Fruit fly (Drosophila melanogaster) whole organism, larva: Measurements from ENCODE around the gene sws.
A peak's percentile ranks its signal among the peaks of the same experiment; 100 is the strongest.

Experiments
- noc ChIP-seq: fragments of 200-800 bp; sonication (Bioruptor generic); optimal IDR thresholded peaks from 3 replicates; lab custom pipeline; 2019; ENCODE audit warnings: missing biosample characterization, mild to moderate bottlenecking, missing genetic modification characterization, moderate library complexity

sws gene

DNA sequence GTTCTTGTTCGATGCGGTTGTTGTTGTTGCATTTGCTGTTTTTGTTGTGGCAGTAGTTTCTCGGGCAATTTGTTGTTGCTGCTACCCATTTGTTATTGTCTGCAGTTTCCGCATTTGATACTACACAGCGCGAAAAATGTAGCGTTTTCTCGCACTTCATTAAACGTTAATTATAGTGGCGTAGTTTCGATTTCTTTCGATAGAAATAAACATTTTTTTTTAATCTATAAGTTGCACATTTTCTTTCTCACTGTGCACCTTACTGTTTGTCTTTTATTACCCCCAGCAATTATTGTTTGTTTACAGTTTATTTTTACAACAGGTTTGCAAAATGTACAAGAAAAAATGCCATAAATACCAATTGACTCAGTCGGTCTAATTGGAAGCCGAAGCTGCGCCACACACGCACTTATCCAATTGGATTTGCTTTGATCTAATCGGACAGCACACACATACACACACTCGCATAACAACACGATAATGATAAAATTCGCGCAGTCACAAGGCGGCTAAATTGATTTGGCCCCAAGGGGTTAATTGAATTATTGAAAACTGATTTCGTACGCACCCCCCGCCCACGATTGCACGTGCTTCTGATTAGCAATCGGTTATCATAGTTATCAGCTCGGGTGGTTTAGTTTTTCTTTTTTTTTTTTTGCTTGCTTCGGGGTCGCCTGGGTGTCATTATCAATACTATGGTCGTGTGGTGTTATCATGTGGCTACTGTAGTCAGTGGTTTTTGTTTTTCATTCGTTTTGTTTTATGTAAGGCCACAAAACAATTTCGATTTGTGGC is 2.1 kb downstream of the sws start:
- TF ChIP-seq noc, result no peak

DNA sequence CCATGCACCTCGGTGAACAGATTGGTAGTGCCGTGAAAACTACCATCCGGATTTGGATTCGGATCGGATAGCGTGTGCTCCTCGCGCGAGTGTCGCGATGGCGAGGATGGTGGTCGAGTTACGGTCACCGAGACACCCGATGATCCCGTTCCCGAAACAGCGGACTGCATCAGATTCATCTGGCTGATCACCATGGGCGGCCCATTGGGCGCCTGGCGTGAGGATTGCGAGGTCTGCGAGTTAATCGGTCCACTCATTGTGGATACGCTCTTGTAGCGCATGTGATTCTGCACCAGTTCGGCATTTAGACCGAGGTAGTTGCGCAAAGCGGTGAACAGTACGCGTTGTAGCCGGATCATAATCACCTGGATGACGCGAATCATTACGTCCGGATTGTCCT is 4.3 kb downstream of the sws start, which contains the start of gene sn:
Gene sn (plus strand): TSS at position 301 of the 400 bp plus-strand sequence.
- no peak for TF ChIP-seq noc

DNA sequence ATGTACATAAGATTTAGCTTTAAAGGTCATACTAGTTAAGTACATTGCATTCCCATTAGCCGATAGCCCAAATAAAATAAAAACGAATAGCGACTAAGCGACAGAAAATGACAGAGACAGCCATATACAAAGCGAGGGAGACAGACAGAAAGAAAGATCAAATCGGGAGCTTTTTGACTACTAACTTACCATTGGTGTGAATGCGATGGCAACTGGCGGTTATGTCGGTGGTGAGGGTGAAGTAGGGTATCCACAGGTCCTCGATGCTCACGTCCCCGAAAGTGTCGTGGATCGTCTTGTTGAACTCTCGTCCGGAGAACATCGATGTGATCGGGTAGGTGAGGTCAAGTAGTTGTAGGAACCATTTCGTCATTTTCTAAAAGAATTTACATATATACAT is 7.0 kb downstream of the sws start:
- TF ChIP-seq noc, result no peak

DNA sequence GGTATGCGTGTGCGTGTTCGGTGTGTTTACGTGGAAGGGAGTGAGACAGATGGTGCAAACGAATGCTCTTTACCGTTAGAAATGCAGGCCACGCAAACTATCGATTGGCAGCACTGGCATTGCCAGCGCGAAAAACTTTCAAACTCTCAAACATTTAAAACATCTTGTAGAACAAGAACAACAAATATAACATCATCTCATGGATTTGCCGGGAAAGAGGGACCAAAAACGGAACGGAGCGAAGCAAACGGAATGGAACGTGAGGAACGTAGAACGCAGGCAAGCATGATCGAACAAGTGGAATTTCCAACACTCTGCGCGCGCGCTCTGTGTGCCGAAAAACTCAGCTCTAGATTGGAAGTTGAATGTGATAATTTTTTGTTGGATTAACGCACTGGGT is 8.5 kb downstream of the sws start:
- TF ChIP-seq noc, result no peak

DNA sequence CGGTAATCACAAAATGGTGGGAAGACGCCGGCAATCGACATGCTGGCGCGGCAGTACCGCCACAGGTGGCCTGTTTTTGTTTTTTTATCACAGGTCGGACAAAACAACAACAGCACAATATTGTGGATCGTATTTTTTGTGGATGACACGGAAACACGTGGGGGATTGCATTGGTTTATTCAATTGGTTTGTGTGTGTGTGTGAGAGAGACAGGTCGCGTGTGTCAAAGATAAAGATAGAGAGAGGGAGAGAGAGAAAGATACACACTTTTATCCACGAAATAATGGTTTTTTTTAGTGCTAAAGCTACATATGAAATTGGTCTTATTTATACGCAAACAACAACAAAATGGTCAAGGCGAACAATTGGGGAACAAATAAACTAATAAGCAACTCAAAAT is 9.0 kb downstream of the sws start:
- no peak for TF ChIP-seq noc

DNA sequence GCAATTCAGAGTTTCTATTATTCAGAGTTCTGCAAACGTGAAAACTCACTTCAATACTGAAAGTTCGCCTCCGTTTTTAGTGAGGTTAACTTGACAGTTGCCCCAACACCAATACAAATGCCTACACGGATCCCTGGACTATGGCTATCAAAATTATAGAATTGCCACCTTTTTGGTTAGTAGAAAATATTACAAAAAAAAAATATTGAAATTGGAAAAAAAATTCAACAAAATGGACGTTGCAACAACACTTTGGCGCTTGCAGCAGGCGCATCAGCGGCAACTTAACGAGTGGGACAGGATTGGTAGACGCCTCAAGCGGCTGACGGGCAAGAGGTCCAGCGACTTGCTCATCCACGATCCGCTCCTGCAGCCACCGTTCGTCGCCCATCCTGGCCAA is 12.1 kb downstream of the sws start, which contains the start of the genes CG15332 and CG15330:
Gene CG15332 (minus strand): TSS at position 101 of the 400 bp plus-strand sequence.
Gene CG15330 (plus strand): TSS at position 175 of the 400 bp plus-strand sequence.
- no peak for TF ChIP-seq noc

DNA sequence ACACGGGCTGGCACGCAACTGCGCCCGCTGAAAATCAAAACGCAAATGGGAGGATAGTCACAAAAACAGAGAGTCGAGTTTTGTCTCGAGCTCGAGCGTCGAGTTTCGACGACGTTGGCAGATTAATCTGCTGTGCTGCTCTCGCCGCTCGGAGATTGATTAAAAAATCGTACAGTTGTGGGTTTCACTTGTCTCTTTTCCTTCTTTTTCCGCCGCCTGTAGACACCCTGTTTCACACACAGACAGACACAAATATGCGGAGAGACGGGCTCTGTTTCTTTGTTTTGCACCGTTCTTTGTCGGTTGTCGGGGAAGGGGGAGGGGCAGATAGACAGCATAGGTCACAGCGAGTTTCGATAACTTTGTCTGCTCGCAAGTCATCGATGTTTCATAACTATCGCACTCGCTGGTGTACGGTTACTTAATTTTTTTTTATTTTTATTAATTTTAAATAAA is 21.1 kb downstream of the sws start, which contains the start of gene orion:
Gene orion (minus strand): TSS at position 51 of the 456 bp plus-strand sequence.
- TF ChIP-seq noc, result no peak

DNA sequence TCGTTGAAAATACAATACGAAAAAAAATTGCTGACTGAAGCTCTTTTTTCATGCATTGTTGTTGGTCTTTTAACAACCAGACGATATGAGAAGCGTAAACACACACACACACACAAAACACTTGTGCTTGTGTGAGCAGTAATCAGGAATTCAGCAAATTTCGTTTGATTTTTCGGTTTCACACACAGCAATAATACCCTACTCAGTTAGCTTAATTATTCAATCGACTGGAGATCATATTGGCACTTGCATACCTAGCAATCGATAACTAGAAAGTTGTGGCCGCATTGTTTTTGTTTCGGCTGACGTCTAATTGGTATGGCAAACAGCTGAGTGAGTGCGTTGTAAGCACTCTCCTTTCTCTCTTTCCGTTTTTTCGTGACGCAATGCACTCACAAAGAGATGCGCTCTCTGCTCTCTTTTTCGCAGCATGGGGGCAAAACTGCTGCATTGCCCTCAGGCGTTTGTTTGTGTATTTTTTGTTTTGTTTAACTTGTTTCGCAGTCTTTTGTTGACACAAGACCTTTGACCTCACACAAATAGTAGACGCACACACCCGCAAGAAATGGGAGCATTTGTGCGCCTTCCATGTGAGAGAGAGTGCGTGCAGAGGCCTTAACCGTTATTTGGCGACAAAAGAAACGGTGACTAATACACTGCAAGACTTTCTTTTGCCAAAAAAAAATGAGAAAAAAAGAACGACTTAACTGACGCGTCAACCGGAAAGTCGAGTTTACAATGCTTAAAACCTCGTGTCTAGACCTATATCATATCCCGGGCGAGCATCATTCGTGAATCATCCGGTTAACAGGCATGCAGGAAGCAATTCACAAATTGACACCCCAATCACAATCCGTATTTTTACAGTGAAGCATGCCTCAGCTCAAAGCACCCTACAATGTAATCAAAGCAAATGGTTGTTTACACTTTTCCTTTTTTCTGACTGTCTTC is 23.0 kb downstream of the sws start:
- TF ChIP-seq noc, result peak; percentile 38

DNA sequence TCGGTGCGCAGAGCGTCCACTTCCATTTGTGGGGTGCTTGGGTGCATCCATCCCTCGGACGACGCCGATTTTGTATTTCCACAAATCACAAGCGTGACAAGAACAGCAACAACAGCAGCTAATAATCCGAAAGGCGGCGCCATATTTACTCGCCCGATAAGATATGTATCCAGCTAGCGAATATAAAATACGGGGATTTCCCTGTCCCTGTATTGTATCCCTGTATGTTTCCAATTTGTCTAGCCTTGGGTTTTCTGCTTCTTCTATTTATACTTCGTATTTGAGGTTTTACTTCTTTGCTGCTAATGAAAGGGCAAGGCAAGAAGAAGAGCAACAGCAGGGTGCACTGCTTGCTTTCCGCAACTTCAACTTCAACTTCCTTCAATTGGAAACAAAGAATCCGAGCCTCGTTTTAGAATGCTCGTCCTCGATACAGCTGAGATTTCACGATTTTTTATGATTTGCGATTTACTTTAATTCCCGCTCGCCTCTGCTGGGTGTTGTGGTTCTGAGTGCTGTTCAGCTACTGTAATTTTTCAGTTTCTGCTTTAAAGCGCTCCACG is 23.8 kb downstream of the sws start:
- TF ChIP-seq noc, result no peak

DNA sequence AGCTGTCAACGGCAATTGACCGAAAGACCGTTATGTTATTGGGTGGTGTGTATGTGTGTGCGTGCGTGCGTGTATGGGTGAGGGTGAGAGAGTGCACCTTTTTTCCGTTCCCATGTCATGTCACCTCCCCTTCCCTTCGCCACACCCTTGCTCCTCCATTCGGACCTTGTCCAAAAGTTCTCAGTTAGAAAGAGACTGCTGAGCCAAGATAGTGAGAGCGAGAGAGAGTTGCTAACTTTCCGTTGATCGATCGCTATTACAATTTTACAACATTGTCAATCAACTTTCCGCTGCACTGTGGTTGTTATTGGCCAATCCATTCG is 29.6 kb downstream of the sws start:
- TF ChIP-seq noc, result no peak

DNA sequence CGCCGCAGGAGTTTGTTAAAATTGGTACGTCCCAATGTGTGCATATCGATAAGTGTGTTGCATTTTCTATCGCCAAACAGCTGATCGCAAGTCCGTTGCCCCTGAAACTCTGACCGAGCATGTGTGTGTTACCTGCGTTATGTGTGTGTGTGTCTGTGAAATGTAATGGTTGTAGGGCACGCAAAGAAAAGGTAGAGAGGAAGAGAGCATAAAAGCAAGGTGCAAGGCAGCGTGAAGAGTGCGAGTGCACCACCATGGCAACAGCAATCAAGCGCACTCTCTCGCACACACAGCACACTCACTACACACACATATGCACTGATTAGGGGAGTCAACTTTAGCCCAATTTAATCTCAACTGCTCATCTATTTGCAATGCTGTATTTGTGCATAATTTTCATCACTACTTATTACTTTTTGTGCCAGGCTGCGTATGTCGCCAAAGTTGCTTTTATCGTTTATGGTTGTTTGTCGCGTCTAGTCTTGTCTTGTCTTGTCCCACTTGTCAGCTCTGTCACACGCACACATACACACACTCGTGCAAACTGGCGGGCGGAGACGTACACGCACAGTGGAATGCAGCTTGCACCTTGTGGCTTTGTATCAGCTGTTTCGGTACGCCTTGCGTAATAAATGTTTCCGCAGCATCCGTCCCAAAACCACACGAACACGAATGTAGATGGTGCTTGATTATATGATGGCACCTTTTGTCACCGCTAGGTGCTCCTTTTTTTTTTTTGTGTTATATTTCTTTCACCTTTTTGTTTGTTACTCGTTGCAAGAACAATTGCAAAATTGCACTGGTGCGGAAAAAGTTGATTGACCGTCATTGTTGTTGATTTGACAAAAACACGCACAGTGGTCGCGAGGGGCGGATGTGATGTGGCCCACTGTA is 30.2 kb downstream of the sws start:
- TF ChIP-seq noc, result peak; percentile 28

DNA sequence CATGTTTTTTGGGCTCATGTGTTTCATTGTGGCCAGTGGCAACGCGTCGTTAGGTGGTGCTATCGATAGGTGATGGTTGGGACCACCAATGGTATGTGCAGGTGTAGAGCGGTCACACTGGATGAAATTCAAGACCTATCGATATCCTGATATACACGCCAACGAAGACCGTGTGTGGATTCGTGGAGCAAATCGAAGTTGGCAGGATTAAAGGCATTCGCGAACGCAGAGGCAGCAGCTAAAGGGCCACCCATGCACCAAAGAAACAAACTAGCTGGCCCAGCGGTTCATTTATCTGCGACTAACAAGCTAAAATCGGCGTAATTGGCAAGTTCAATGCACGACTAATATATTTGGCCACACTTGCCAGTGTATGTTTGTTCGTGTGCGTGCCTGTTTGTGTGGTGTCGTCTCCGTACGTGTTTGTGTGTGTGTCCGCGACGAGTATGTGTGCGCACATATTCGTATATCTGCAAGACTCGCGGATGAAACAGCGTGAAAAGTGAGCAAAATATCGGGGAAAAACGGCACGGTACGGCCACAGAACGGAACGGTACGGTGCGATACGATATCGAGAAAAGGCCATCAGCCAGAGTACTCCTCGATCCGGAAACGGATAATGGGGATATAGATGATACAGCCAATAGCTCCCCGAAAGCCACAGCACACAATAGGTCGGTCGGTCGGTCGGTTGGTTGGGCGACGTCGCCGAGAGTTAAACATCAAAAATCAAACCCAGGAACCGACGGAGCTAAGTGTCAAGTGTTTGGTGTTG is 32.1 kb downstream of the sws start, which contains the start of gene Ubr3:
Gene Ubr3 (plus strand): TSS at position 99 of the 775 bp plus-strand sequence.
- TF ChIP-seq noc, result peak; percentile 54

DNA sequence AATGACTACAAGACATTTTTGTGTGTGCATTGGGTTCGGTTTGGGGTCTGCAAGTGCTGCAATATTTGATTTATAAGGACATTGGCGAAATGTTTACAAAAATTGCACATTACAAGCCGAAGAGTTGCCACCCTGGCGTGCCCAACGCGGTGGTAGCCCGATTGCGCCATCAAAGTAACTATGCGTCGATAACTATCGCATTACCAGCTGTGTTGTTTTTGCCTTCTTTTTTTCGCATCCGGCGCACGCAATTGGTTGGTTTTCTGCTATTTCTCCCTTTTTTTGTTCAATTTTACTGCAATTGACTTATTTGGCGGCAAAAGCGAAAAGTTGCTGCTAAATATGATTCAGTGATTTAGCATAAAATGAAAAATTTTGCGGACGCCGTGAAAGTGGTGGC is 33.4 kb downstream of the sws start, which contains the start of gene RpS14b:
Gene RpS14b (plus strand): TSS at position 220 of the 400 bp plus-strand sequence.
- peak; percentile 44 for TF ChIP-seq noc

DNA sequence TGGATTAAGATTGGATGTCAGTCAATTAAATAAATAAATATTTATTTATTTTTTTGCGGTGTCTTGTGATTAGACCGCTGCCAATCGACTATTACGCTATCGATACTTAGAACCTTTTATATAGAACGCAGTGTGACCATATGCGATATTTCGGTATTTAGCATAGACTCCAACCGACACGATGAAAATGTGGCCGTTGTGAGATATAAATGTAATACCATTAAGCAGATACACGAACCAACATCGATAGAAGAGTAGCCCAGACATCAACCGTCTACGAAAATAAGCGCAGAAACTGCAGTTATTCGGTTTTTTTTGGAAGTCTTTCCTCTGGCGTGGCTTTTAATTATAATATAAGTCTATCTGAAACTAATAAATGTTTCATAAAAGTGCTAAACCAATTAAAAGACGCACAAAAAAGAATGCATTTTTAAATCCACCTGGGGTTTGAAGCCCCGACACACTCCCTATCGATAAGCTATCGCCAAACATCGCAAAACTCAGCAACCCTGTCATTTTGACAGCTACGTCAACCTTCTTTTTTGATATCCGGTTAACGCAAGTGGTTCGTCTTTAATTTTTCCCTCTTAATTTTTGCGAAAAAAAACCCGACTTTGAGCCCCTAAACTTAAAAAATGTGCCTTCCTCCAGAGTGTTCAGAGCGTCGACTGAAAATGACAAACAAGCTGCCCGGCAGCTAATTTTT is 34.7 kb downstream of the sws start, which contains the start of the genes Dhdds and RpS14a:
Gene Dhdds (minus strand): TSS at position 142 of the 706 bp plus-strand sequence.
Gene RpS14a (plus strand): TSS at position 533 of the 706 bp plus-strand sequence.
- TF ChIP-seq noc, result peak; percentile 8
